Worm (Caenorhabditis elegans) whole organism, L4/young adult: ENCODE measurements around the gene F26F4.2.

ENCODE experiments used
- W03F9.2 ChIP-seq: fragments of 150-350 bp; optimal IDR thresholded peaks from 2 replicates; lab custom pipeline; 2014; ENCODE audit warnings: missing biosample characterization, missing genetic modification characterization
- him-1 ChIP-seq: sonication (generic microtip); optimal IDR thresholded peaks from 2 replicates; lab custom pipeline; 2016; ENCODE audit warnings: missing genotype, missing genetic modification reagents, missing genetic modification characterization, missing compliant biosample characterization

DNA sequence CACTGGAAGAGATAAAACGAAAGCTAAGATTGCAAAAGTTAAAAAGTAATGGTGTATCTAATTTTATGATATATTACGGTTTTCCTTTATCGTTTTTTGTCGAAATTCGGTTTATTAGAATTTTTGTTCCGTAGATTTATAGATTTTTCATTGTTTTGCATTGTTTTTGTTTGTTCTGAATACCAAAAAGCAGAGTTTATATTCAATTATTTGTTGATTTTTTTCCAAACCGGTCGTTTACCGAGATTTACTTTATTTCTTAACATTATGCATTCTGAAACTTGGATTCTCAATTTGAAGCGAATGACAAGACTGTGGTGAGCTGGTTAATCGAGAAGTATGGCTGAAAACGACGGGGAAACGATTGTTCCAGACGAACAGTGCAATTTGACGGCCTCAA lies 26.0 kb downstream of the F26F4.2 start, which contains the start of gene fsn-1:
- TF ChIP-seq him-1 (tag; lab: Kevin White, UChicago): no peak
- TF ChIP-seq W03F9.2 (tag; lab: Kevin White, UChicago): no peak
